Worm (Caenorhabditis elegans): ENCODE data around the gene Y45G5AM.4.

Y45G5AM.4 gene

DNA sequence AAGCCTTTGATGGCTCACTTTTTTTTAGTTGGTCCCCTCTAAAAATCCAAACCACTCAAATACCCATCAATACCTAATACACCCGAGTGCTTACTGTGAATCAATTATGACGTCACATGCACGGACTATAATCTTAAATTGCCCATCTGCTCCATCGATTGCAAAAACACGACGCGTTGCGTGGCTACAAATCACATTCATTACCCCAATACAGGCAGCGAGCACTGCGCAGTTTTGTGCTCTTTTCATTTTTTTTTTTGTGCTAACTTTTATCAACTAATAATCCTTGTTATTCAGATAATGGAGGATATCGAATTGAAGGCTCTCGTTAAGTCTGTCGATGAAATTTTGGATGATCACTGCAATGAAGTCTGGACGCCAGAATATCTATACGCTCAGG lies 2.9 kb upstream of the Y45G5AM.4 start, which contains the start of gene Y45G5AM.5:
Gene Y45G5AM.5, plus strand, starts transcription at position 301 of the 400 bp plus-strand sequence.
- TF ChIP-seq unc-62 (GFP tag; optimal IDR thresholded peaks at IDR 0.05), result no peak

ce11 chrV:4164504-4164959 lies 1.5 kb downstream of the Y45G5AM.4 start, which contains the start of gene Y45G5AM.3:
Gene Y45G5AM.3, plus strand, starts transcription at chrV:4164554.
- no peak for TF ChIP-seq unc-62 (GFP tag; optimal IDR thresholded peaks at IDR 0.05)

- no peak for TF ChIP-seq unc-62 (GFP tag; optimal IDR thresholded peaks at IDR 0.05)
Observed at ce11 chrV:4168045-4168444, 5.0 kb downstream of the Y45G5AM.4 start.

ce11 chrV:4169658-4170057 lies 6.6 kb downstream of the Y45G5AM.4 start:
- no peak for TF ChIP-seq unc-62 (GFP tag; optimal IDR thresholded peaks at IDR 0.05)

DNA sequence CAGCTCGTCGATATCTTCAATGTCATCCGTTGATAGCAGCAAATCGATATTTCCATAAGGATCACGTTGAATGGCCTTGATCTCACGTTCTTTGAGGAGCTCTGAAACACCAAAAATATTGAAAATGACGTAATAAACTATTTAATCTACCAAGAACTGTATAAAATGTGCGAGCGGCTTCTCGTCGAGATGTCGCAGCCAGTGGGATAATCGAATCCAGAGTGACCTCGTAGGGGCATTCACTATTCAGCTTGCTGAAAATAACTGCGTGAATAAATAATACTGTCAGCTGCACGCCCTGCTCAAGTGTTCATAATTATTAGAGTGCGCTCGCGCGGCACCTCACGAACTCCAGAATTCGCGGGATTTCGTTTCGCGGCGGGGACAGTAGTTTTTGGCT lies 7.1 kb downstream of the Y45G5AM.4 start, which contains the start of gene Y45G5AM.7:
Gene Y45G5AM.7, minus strand, starts transcription at position 101 of the 400 bp plus-strand sequence.
- TF ChIP-seq unc-62 (GFP tag; optimal IDR thresholded peaks at IDR 0.05), result no peak

DNA sequence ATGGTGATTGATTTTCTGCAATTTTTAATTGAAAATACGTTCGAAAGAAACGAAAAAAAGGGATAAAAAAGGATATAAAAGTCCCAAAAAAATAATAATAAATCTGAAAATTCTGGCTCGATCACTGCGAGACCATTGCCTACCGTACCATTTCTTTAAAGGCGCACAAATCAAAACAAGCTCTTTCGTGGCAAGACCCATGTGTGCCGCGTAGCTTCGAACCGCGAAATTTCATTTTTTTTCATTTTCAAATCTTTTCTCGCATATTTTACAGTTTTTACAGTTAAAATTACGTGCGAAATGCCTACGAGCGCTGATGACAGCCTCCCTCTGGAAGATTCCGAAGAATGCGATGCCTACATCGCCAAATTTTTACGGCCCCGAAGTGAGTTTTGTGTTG lies 12.6 kb downstream of the Y45G5AM.4 start, which contains the start of the genes coh-4 and pid-5:
Gene coh-4, minus strand, starts transcription at position 17 of the 400 bp plus-strand sequence.
Gene pid-5, plus strand, starts transcription at position 259 of the 400 bp plus-strand sequence.
- no peak for TF ChIP-seq unc-62 (GFP tag; optimal IDR thresholded peaks at IDR 0.05)

- TF ChIP-seq unc-62 (GFP tag; optimal IDR thresholded peaks at IDR 0.05), result no peak
Observed at ce11 chrV:4181272-4181671, 18.2 kb downstream of the Y45G5AM.4 start.

ce11 chrV:4181727-4182126 lies 18.7 kb downstream of the Y45G5AM.4 start:
- no peak for TF ChIP-seq unc-62 (GFP tag; optimal IDR thresholded peaks at IDR 0.05)

- TF ChIP-seq unc-62 (GFP tag; optimal IDR thresholded peaks at IDR 0.05), result no peak
Observed at ce11 chrV:4182546-4182945, 19.5 kb downstream of the Y45G5AM.4 start.

- no peak for TF ChIP-seq unc-62 (GFP tag; optimal IDR thresholded peaks at IDR 0.05)
Observed at ce11 chrV:4185885-4186284, 22.9 kb downstream of the Y45G5AM.4 start.

DNA sequence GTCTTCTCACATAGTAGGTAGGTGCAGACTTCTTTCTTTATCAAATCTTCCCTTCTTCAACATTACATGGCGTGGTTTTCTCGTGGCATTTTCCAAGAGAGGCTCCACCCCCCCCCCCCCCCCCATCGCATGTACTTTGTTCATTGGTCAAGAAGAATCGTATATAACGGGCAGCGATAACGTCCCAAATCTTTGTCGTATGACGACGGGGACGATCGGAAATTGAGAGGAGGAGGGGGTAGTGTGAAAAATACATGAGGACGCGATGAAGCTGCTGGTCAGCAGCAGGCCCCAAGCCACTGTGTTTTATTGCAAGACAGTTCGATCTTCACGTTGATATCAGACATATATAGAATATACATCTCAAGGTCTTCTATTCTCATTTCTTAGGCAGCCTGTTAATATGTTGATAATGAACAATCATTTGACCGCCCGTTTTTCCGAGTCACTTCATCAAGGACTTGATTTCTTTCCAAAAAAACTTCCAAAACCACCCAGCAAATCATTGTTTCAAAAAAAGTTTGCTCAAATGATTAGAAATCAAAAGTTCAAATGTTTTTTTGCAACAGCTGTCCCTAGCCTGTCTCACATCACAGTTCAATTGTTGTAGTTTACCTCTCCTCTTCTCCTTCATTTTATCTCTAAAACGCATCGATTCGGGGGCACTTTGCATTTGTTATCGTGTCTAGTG lies 23.6 kb downstream of the Y45G5AM.4 start:
- TF ChIP-seq unc-62 (GFP tag; optimal IDR thresholded peaks at IDR 0.05), result no peak

DNA sequence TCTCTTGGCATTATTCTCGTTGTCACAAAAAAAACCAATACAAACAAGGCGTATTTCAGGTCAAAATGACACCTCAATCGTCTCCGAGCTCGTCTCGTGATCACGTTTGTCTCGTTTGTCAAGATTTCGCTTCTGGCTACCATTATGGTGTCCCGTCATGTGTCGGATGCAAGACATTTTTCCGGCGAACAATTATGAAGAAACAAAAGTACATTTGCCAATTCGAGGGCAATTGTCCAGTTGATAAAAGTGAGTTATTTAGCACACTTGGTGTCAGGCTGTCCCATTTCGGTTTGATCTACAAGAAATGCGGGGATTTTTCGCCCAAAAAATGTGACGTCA lies 24.1 kb downstream of the Y45G5AM.4 start, which contains the start of gene nhr-114:
Gene nhr-114, plus strand, starts transcription at position 59 of the 342 bp plus-strand sequence.
- TF ChIP-seq unc-62 (GFP tag; optimal IDR thresholded peaks at IDR 0.05), result no peak

ce11 chrV:4189618-4190017 lies 26.6 kb downstream of the Y45G5AM.4 start:
- no peak for TF ChIP-seq unc-62 (GFP tag; optimal IDR thresholded peaks at IDR 0.05)

ce11 chrV:4190232-4190631 lies 27.2 kb downstream of the Y45G5AM.4 start:
- TF ChIP-seq unc-62 (GFP tag; optimal IDR thresholded peaks at IDR 0.05), result no peak

ce11 chrV:4192688-4193471 lies 29.9 kb downstream of the Y45G5AM.4 start:
- TF ChIP-seq unc-62 (GFP tag; optimal IDR thresholded peaks at IDR 0.05), result no peak

DNA sequence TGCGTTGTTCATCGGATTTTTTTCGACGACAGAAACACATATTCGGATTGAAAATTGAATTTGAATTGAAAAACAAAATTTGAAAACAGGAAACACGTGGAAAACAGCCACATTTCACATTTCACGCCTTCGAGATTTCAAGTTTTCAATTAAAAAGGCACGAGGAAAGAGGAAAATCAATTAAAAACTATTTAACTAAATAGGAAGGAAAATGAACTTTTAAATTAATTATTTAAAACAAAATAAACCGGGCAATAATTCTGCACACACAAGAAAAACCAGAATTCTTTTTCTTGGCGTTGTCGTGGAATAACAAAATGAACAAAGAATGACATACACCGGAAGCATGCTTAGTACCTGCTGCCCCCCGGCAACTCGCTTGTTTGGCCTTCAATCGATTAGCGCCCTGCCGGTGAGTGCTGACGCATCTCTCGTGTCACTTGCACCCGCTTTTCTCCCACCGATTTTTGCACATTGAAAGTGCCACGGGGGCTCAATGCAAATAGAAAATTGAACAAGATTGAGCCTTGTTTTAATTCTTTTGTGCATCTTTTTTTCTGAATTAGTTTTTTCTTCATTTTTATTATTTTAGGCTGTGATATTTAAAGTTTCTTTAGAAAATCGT lies 31.7 kb downstream of the Y45G5AM.4 start, which contains the start of gene Y45G5AM.9:
Gene Y45G5AM.9, minus strand, starts transcription at position 51 of the 625 bp plus-strand sequence.
- no peak for TF ChIP-seq unc-62 (GFP tag; optimal IDR thresholded peaks at IDR 0.05)
